Fruit fly (Drosophila melanogaster): ENCODE results near the gene CG32643.

Gene CG32643

DNA sequence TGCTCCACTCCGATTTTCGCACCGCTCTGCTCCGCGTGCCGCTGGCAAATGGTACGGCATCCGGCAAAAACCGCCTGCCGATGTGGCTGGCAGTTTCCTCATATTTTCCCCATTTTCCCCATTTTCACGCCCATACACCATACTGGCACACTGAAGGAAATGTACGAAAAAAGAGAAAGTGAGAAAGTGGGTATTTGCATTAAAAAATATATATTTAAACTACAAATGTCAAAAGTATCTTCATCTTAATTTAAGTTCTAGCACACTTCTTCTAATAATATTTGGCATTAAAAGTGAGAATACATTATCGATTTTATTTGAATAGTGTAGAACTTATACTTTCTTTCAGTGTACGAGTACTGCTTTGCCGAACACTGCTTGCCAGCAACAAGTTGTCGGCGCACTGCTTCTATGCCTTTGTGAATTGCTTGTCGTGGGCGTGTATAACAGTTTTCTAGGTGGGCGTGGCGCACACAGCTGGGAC lies 26.9 kb upstream of the CG32643 start, which contains the start of gene hec (continued):
- TF ChIP-seq az2 (GFP tag; optimal IDR thresholded peaks at IDR 0.05) (no peak), bcd (GFP tag; optimal IDR thresholded peaks at IDR 0.05) (no peak), Asciz (GFP tag; optimal IDR thresholded peaks at IDR 0.05) (no peak), ap (GFP tag; IDR thresholded peaks at IDR 0.05) (no peak)

dm6 chrX:12958920-12959319 lies 25.4 kb upstream of the CG32643 start, which contains the start of gene CG32642:
Gene CG32642 (plus strand): TSS chrX:12959220.
- no peak for TF ChIP-seq chif (GFP tag; optimal IDR thresholded peaks at IDR 0.05)
- TF ChIP-seq tx (GFP tag; optimal IDR thresholded peaks at IDR 0.05), result no peak
- no peak for TF ChIP-seq wor (GFP tag; IDR thresholded peaks at IDR 0.05)
- TF ChIP-seq BtbVII (GFP tag; optimal IDR thresholded peaks at IDR 0.05), result no peak
- no peak for TF ChIP-seq CG12071 (GFP tag; optimal IDR thresholded peaks at IDR 0.05)
- TF ChIP-seq lab (GFP tag; optimal IDR thresholded peaks at IDR 0.05), result no peak
- TF ChIP-seq ase (GFP tag; IDR thresholded peaks at IDR 0.05), result no peak
- no peak for TF ChIP-seq pb (GFP tag; optimal IDR thresholded peaks at IDR 0.05)
- TF ChIP-seq ash1 (GFP tag; optimal IDR thresholded peaks at IDR 0.05), result no peak
- TF ChIP-seq Awh (GFP tag; IDR thresholded peaks at IDR 0.05), result no peak
- TF ChIP-seq NC2α (GFP tag; optimal IDR thresholded peaks at IDR 0.05), result no peak
- no peak for TF ChIP-seq esg (GFP tag; conservative IDR thresholded peaks at IDR 0.05)
- no peak for TF ChIP-seq mld (GFP tag; IDR thresholded peaks at IDR 0.05; ENCODE audit: partially characterized antibody)
- TF ChIP-seq CkIIα-i1 (GFP tag; IDR thresholded peaks at IDR 0.05), result no peak
- TF ChIP-seq Hr78 (GFP tag; optimal IDR thresholded peaks at IDR 0.05), result no peak
- no peak for TF ChIP-seq cad (GFP tag; optimal IDR thresholded peaks at IDR 0.05)
- TF ChIP-seq CG18262 (tag; optimal IDR thresholded peaks at IDR 0.05), result no peak
- no peak for TF ChIP-seq chn (GFP tag; optimal IDR thresholded peaks at IDR 0.05)

DNA sequence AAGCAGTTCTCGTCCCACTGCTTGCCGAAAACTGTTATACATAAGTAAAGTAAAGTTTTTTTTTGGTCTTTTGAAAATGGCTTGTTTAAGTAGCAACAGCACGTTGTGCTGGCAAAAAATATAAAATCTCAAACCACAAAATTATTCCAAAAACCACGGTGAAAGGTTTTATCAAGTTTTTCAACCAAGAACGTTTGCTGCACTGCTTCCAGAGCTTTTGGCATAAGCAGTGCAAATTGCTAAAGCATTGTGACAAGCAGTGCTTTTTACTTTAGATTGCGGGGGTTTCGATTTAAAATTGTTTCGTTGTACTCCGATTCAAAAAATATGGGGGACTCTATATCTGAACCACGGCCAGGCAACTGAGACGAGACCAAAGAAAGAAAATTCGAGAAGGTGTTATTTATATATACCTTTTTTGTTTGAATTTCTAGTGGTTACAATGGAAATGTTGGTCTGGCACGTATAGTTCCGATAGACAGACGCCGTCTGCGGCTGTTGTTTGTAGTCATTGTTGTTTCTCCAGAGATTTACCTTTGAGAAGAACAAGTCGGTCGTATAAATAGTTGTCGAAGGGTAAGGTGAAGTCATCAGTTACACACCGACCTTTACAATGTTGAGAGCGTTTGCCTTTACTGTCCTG lies 16.9 kb upstream of the CG32643 start, which contains the start of gene Mur11Da:
Gene Mur11Da (plus strand): TSS at position 593 of the 643 bp plus-strand sequence.
- TF ChIP-seq CTCF (GFP tag; optimal IDR thresholded peaks at IDR 0.05) (peak; percentile 34), Camta (GFP tag; optimal IDR thresholded peaks at IDR 0.05) (no peak), CG31365 (tag; optimal IDR thresholded peaks at IDR 0.05) (peak; percentile 92), Side (GFP tag; optimal IDR thresholded peaks at IDR 0.05) (no peak), dati (GFP tag; IDR thresholded peaks at IDR 0.05) (no peak), Dp (GFP tag; optimal IDR thresholded peaks at IDR 0.05) (peak; percentile 11), BEAF-32 (GFP tag; optimal IDR thresholded peaks at IDR 0.05) (no peak), CG34422 (GFP tag; IDR thresholded peaks at IDR 0.05) (no peak), CG12744 (GFP tag; optimal IDR thresholded peaks at IDR 0.05) (no peak), CG42726 (GFP tag; IDR thresholded peaks at IDR 0.05; ENCODE audit: partially characterized antibody) (0 out of 2 replicates have a peak, but pooled peaks have one; percentile 9), scrt (GFP tag; optimal IDR thresholded peaks at IDR 0.05) (peak; percentile 59), NfI (GFP tag; optimal IDR thresholded peaks at IDR 0.05) (no peak), CG12769 (tag; optimal IDR thresholded peaks at IDR 0.05) (no peak), MBD-R2 (GFP tag; IDR thresholded peaks at IDR 0.05) (no peak), Myb (GFP tag; optimal IDR thresholded peaks at IDR 0.05) (peak; percentile 61), dm (GFP tag; optimal IDR thresholded peaks at IDR 0.05) (no peak), CG8290 (GFP tag; optimal IDR thresholded peaks at IDR 0.05) (peak; percentile 17), CG8290 (tag; optimal IDR thresholded peaks at IDR 0.05) (no peak), Ets65A (GFP tag) (peak; percentile 30), pum (GFP tag; optimal IDR thresholded peaks at IDR 0.05) (no peak)

Data from whole organism, embryonic.